Worm (Caenorhabditis elegans) whole organism, late embryonic: Measurements from ENCODE around the gene T02E9.6.

Experiments used
- C38D4.7 ChIP-seq: fragments of 200-800 bp; sonication (Bioruptor generic); optimal IDR thresholded peaks from 2 replicates; lab custom pipeline; 2018; ENCODE audit warnings: mild to moderate bottlenecking, missing genetic modification characterization, moderate library complexity, missing compliant biosample characterization
- K09A11.1 ChIP-seq: sonication (generic microtip); optimal IDR thresholded peaks from 2 replicates; lab custom pipeline; 2017; ENCODE audit warnings: antibody characterized with exemption, mild to moderate bottlenecking, missing genetic modification characterization, missing compliant biosample characterization; ENCODE audit not compliant: insufficient read depth
- ama-1 ChIP-seq: fragments of 150-350 bp; optimal IDR thresholded peaks from 2 replicates; lab custom pipeline; 2014
- ceh-19 ChIP-seq: fragments of 200-800 bp; sonication (Bioruptor generic); optimal IDR thresholded peaks from 2 replicates; lab custom pipeline; 2018; ENCODE audit warnings: mild to moderate bottlenecking, missing genetic modification characterization, missing compliant biosample characterization
- ceh-31 ChIP-seq: sonication (generic microtip); optimal IDR thresholded peaks from 2 replicates; lab custom pipeline; 2016; ENCODE audit warnings: missing genetic modification characterization, missing compliant biosample characterization
- ceh-34 ChIP-seq: sonication (generic microtip); optimal IDR thresholded peaks from 2 replicates; lab custom pipeline; 2016; ENCODE audit warnings: mild to moderate bottlenecking, missing genetic modification characterization, missing compliant biosample characterization
- ceh-45 ChIP-seq: fragments of 200-800 bp; sonication (Bioruptor generic); IDR thresholded peaks from 2 replicates; pipeline ENCODE4 v1.3.6; 2022; ENCODE audit warnings: missing genetic modification reagents, missing genetic modification characterization, missing compliant biosample characterization
- ceh-9 ChIP-seq: sonication (generic microtip); optimal IDR thresholded peaks from 2 replicates; lab custom pipeline; 2016; ENCODE audit warnings: mild to moderate bottlenecking, missing genetic modification characterization, inconsistent platforms, missing compliant biosample characterization
- che-1 ChIP-seq: sonication (generic microtip); optimal IDR thresholded peaks from 2 replicates; lab custom pipeline; 2016; ENCODE audit warnings: mild to moderate bottlenecking, missing genetic modification characterization, missing compliant biosample characterization
- ets-4 ChIP-seq: sonication (generic microtip); optimal IDR thresholded peaks from 2 replicates; lab custom pipeline; 2016; ENCODE audit warnings: missing genetic modification characterization, missing compliant biosample characterization
- eyg-1 ChIP-seq: sonication (generic microtip); optimal IDR thresholded peaks from 2 replicates; lab custom pipeline; 2016; ENCODE audit warnings: missing genotype, missing genetic modification characterization, missing compliant biosample characterization
- gmeb-2 ChIP-seq: sonication (generic microtip); optimal IDR thresholded peaks from 2 replicates; lab custom pipeline; 2016; ENCODE audit warnings: missing genetic modification characterization, inconsistent platforms, missing compliant biosample characterization
- lim-6 ChIP-seq: sonication (generic microtip); optimal IDR thresholded peaks from 2 replicates; lab custom pipeline; 2016; ENCODE audit warnings: missing genetic modification characterization, missing compliant biosample characterization
- lin-11 ChIP-seq: fragments of 200-800 bp; sonication (Bioruptor generic); optimal IDR thresholded peaks from 2 replicates; lab custom pipeline; 2018; ENCODE audit warnings: mild to moderate bottlenecking, missing genetic modification characterization, missing compliant biosample characterization
- pag-3 ChIP-seq: sonication (generic microtip); optimal IDR thresholded peaks from 2 replicates; lab custom pipeline; 2016; ENCODE audit warnings: missing compliant biosample characterization, missing genetic modification characterization, borderline replicate concordance
- pha-2 ChIP-seq: sonication (generic microtip); optimal IDR thresholded peaks from 2 replicates; lab custom pipeline; 2017; ENCODE audit warnings: mild to moderate bottlenecking, missing genetic modification characterization, missing compliant biosample characterization
- ref-2 ChIP-seq: sonication (generic microtip); optimal IDR thresholded peaks from 2 replicates; lab custom pipeline; 2016; ENCODE audit warnings: missing genetic modification characterization, missing compliant biosample characterization
- sox-2 ChIP-seq: fragments of 200-800 bp; sonication (Bioruptor generic); IDR thresholded peaks from 2 replicates; pipeline ENCODE4 v1.3.6; 2022; ENCODE audit warnings: missing genetic modification reagents, missing genetic modification characterization, missing compliant biosample characterization
- sox-4 ChIP-seq: sonication (generic microtip); optimal IDR thresholded peaks from 2 replicates; lab custom pipeline; 2017; ENCODE audit warnings: mild to moderate bottlenecking, missing genetic modification characterization, inconsistent platforms, missing compliant biosample characterization
- tbx-2 ChIP-seq: sonication (generic microtip); optimal IDR thresholded peaks from 2 replicates; lab custom pipeline; 2016; ENCODE audit warnings: missing genetic modification characterization, missing compliant biosample characterization
- ttx-3 ChIP-seq: sonication (generic microtip); optimal IDR thresholded peaks from 2 replicates; lab custom pipeline; 2016; ENCODE audit warnings: missing genetic modification reagents, missing genetic modification characterization, missing compliant biosample characterization
- unc-42 ChIP-seq: sonication (generic microtip); optimal IDR thresholded peaks from 2 replicates; lab custom pipeline; 2016; ENCODE audit warnings: missing genotype, missing genetic modification characterization, missing compliant biosample characterization

T02E9.6 gene

ce11 chrV:11354264-11354663 is 20.2 kb upstream of the T02E9.6 start:
- peak; percentile 61 for TF ChIP-seq unc-42
- no peak for TF ChIP-seq K09A11.1 (tag; lab: Kevin White, UChicago)

- TF ChIP-seq unc-42, result no peak
- no peak for TF ChIP-seq tbx-2 (tag; lab: Kevin White, UChicago)
- no peak for TF ChIP-seq ceh-31 (tag; lab: Kevin White, UChicago)
- TF ChIP-seq ets-4 (tag; lab: Kevin White, UChicago), result no peak
- no peak for TF ChIP-seq ttx-3 (tag; lab: Kevin White, UChicago)
- TF ChIP-seq ceh-45 (GFP tag; lab: Robert Waterston, UW), result no peak
- no peak for TF ChIP-seq pag-3 (tag; lab: Kevin White, UChicago)
These were observed 18.8 kb upstream of the T02E9.6 start, which contains the start of gene npr-25 for ce11 chrV:11352893-11353292. Gene npr-25, minus strand, starts transcription at chrV:11352993.

ce11 chrV:11351263-11351662 is 17.2 kb upstream of the T02E9.6 start:
- TF ChIP-seq unc-42 (peak; percentile 36), eyg-1 (tag; lab: Kevin White, UChicago) (no peak)

ce11 chrV:11346912-11347311 is 12.8 kb upstream of the T02E9.6 start, which contains the start of gene grl-7:
Gene grl-7, minus strand, starts transcription at chrV:11347012.
- no peak for TF ChIP-seq che-1

ce11 chrV:11344816-11345336 is 10.8 kb upstream of the T02E9.6 start:
- TF ChIP-seq ceh-34 (tag; lab: Kevin White, UChicago), result no peak
- peak; percentile 24 for TF ChIP-seq gmeb-2
- no peak for TF ChIP-seq lin-11 (tag; lab: Kevin White, UChicago)
- peak; percentile 75 for TF ChIP-seq ama-1 (lab: Kevin White, UChicago)
- TF ChIP-seq, all 69 proteins: peak for 2

- TF ChIP-seq sox-4 (tag; lab: Kevin White, UChicago), result no peak
- TF ChIP-seq ama-1 (lab: Kevin White, UChicago), result peak; percentile 3
- no peak for TF ChIP-seq lim-6 (tag; lab: Kevin White, UChicago)
These were observed 10.0 kb upstream of the T02E9.6 start for ce11 chrV:11344112-11344511.

ce11 chrV:11341913-11342312 is 7.8 kb upstream of the T02E9.6 start, which contains the start of gene T02E9.5:
Gene T02E9.5, plus strand, starts transcription at chrV:11342233.
- peak; percentile 91 for TF ChIP-seq unc-42
- no peak for TF ChIP-seq ceh-9 (tag; lab: Kevin White, UChicago)

- TF ChIP-seq ceh-31 (tag; lab: Kevin White, UChicago) (peak; percentile 38), sox-2 (GFP tag; lab: Robert Waterston, UW) (no peak), ref-2 (tag; lab: Kevin White, UChicago) (peak; percentile 26), C38D4.7 (GFP tag; lab: Kevin White, UChicago) (no peak), ceh-34 (tag; lab: Kevin White, UChicago) (peak; percentile 16), unc-42 (peak; percentile 97), ama-1 (lab: Kevin White, UChicago) (no peak), ceh-45 (GFP tag; lab: Robert Waterston, UW) (no peak), ceh-19 (peak; percentile 24), tbx-2 (tag; lab: Kevin White, UChicago) (peak; percentile 13)
These were observed 7.1 kb upstream of the T02E9.6 start for ce11 chrV:11341130-11341675.

ce11 chrV:11336877-11337276 is 2.8 kb upstream of the T02E9.6 start:
- TF ChIP-seq unc-42 (peak; percentile 90), pha-2 (tag; lab: Kevin White, UChicago) (no peak)
